Fruit fly (Drosophila melanogaster) whole organism: Measurements from ENCODE around the gene Pmi.

ENCODE experiments used
- CG8478 ChIP-seq: fragments of >200 bp; optimal IDR thresholded peaks from 2 replicates; lab custom pipeline; 2018; ENCODE audit warnings: inconsistent platforms
- Dll ChIP-seq: fragments of >200 bp; optimal IDR thresholded peaks from 2 replicates; lab custom pipeline; 2017
- EcR ChIP-seq, 2 experiments: fragments of >200 bp; optimal IDR thresholded peaks; 2 replicates each; lab custom pipeline; 2017; ENCODE audit warnings: missing biosample characterization in 2 of 2, missing genetic modification characterization in 2 of 2, missing genetic modification reagents in 2 of 2
- pan ChIP-seq: fragments of >200 bp; optimal IDR thresholded peaks from 2 replicates; lab custom pipeline; 2017
- psq ChIP-seq: fragments of >200 bp; optimal IDR thresholded peaks from 2 replicates; lab custom pipeline; 2017
- usp ChIP-seq: fragments of >200 bp; optimal IDR thresholded peaks from 2 replicates; lab custom pipeline; 2017; ENCODE audit warnings: missing biosample characterization, missing genetic modification characterization, mixed read lengths

Pmi gene

DNA sequence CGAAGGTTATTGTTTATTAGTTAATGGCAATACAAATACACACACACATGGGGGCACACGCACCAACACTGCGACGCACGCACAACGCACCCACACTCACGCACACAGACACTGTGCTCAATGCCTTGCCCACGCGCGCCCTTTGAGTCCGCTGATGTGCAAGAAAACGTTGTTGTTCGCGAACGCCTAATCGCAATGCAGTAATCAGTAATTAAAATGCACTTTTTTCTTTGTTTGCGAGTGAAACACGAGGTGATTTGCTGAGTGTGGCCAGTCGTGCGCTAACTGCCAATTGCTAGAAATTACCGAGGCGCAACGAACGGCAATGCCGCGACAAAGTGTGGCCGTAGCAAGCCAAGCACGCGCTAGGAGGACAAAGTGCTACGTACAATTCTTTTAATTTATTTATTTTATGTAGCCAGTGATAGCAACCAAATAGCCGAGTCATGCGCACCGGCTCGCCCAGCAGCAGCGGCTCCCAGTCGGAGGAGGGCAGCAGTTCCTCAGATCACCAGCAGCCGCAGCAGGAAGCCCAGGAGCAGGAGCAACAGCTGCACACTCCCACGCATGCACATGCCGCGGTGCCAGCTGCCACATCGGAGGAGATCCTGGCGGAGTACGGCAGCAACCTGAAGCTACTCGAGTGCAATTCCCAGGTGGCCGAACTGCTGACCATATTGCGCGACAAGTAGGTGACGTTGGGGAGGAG, 30.9 kb downstream of the Pmi start, which contains the start of the genes S6k and kri:
TSS of gene S6k (minus strand) at position 299 of the 709 bp plus-strand sequence.
TSS of gene kri (plus strand) at position 341 of the 709 bp plus-strand sequence.
- TF ChIP-seq pan (lab: Kevin White, UChicago) (no peak), CG8478 (lab: Kevin White, UChicago) (no peak), usp (GFP tag; lab: Kevin White, UChicago) (no peak), psq (lab: Kevin White, UChicago) (no peak), EcR (GFP tag; optimal IDR thresholded peaks at IDR 0.05; lab: Kevin White, UChicago) (no peak), Dll (lab: Kevin White, UChicago) (no peak)

DNA sequence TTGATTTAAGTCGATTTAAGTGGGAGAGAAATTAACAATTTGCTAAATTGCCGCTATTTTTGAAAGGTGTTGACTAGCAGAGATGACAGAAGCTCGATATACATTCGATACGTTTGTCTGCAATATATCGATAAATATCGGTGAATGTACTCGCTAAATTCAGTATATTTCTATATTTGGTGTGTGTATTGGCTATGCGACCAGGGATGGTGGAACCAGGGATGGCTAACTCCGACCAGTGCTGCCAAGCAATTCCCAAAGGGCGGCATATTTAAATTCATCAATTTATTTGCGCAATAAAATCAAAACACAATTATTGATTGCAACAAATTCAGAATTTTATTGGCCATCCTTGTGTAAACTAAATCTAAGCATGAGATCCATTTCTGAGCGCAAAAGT, 33.2 kb downstream of the Pmi start, which contains the start of gene mad2:
TSS of gene mad2 (minus strand) at position 78 of the 400 bp plus-strand sequence.
- TF ChIP-seq psq (lab: Kevin White, UChicago) (no peak), EcR (GFP tag; optimal IDR thresholded peaks at IDR 0.05; lab: Kevin White, UChicago) (no peak), pan (lab: Kevin White, UChicago) (no peak), Dll (lab: Kevin White, UChicago) (no peak), CG8478 (lab: Kevin White, UChicago) (no peak), usp (GFP tag; lab: Kevin White, UChicago) (no peak)

DNA sequence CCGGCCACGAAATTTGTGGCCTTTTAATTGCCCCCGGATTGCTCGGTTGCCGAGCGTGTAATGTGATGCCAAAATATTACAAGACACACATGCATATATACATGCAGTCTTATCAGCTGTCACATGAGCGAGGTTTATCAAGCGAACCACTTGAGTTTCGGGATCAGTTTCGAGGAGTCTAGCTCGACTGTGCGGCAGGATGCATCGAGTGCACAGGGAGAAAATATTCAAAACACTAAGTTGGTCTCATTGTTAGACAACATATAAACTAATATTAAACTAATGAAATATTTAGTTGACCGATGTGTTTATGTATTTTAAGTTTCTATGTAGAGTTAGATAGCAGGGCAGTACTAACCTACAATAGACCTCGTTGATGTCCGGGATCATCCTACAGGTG, 37.3 kb downstream of the Pmi start:
- TF ChIP-seq psq (lab: Kevin White, UChicago) (no peak), EcR (GFP tag; optimal IDR thresholded peaks at IDR 0.05; lab: Kevin White, UChicago) (no peak), pan (lab: Kevin White, UChicago) (no peak), usp (GFP tag; lab: Kevin White, UChicago) (no peak), Dll (lab: Kevin White, UChicago) (no peak), CG8478 (lab: Kevin White, UChicago) (no peak)

DNA sequence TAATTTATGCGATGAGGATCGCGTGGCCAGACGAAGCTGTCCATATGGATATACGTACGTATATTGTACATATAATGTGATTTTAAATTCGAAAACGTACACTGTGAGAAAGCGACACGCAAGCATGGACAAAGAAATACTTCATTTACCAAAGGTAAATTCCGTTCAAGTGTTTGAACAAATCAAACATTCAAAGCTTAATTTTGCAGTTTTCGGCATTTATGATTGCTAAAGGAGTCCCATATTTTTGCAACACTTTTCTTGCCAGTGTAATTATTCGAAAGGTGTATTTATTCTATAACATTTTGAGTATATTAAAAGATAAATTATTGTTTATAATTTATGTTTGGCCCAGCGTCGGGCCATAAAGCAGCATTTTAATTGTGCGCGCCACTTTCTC, 39.5 kb downstream of the Pmi start:
- TF ChIP-seq pan (lab: Kevin White, UChicago) (no peak), psq (lab: Kevin White, UChicago) (no peak), usp (GFP tag; lab: Kevin White, UChicago) (no peak), EcR (GFP tag; optimal IDR thresholded peaks at IDR 0.05; lab: Kevin White, UChicago) (no peak), CG8478 (lab: Kevin White, UChicago) (no peak), Dll (lab: Kevin White, UChicago) (no peak)

DNA sequence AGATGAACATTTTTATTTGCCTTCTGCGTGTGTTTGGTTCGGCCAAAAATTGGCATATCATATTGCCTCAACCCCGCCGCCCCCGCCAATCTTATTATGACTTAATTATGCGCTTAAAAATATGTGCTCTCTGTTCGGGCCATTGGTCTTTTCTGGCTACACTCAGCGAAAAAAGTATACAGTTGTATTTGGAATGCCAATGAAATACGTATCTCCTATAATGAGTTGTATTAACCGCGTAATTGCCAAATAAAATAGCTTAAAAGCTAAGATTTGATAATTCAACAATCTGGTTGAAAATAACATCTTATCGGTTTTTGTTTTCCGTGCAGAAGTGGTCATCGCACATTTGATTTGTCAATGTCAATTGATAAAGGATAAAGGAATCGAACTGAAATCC, 40.2 kb downstream of the Pmi start:
- TF ChIP-seq psq (lab: Kevin White, UChicago) (no peak), EcR (GFP tag; optimal IDR thresholded peaks at IDR 0.05; lab: Kevin White, UChicago) (no peak), Dll (lab: Kevin White, UChicago) (no peak), usp (GFP tag; lab: Kevin White, UChicago) (no peak), pan (lab: Kevin White, UChicago) (no peak), CG8478 (lab: Kevin White, UChicago) (no peak)

DNA sequence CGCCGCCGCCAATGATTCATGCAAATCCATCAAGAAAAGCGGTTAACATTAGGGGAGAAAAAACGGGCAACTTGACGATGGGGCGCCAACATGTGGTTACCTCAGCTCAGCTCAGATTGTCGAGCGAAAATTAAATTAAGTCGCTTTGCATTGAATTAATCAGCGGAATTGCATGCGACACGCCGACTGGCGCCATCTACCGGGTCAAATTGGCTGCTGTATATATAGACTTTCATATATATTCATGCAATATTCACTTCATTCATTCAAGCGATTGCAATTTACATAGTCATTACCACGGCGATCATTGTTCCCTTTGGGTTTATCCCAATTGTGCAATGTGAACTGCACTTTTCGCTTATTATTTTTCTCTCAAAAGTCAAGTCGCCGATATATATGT, 40.9 kb downstream of the Pmi start:
- TF ChIP-seq psq (lab: Kevin White, UChicago): no peak
- TF ChIP-seq EcR (GFP tag; optimal IDR thresholded peaks at IDR 0.05; lab: Kevin White, UChicago): no peak

DNA sequence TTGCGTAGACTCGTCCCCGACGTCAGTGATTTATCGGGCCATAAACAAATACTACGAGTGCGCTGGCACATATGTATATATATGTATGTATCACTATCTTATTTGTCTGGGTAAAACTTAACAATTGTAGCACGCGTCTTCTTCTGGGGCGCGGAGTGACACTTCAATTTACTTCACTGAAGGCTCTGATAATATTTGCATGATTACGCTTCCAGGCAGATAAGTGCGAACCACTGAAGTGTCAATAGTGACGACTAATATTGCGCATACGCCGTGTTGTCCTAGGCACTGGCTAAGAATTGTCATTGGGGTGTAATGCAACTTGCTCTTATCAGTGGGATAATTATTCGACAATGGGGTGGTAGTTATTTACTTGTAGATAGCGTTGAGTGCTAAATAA, 41.7 kb downstream of the Pmi start:
- TF ChIP-seq Dll (lab: Kevin White, UChicago): no peak

DNA sequence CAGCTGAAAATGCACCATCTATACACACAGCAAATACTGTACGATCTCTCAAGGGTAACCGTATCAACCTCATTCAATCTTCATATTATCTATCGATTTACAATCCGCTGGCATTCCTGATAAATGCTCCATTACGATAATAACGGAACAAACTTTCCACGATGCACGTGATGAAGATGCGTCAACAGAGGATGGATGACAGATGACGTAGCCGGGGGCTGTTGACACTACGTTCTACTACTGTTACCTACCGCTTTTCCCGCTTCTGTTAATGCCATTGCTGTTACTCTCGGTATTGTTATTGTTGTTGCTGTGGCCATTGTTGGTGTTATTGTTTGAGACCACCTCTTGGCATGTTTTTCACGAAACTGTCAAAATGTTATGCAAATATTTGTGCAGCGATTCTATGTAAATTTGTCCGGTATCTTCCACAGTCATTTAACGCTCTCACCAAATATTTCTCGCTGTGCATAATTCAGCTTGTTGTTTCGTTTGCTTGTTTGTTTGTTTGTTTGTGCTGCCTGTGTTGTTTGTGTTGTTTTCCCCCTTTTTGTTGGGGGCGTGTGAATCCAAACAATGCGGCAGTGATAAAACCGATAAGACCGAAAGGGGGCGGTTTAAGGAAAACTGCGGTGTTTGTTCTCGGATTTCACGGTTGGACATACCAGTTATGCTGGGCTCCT, 44.1 kb downstream of the Pmi start:
- TF ChIP-seq pan (lab: Kevin White, UChicago) (no peak), CG8478 (lab: Kevin White, UChicago) (no peak), psq (lab: Kevin White, UChicago) (no peak), EcR (GFP tag; optimal IDR thresholded peaks at IDR 0.05; lab: Kevin White, UChicago) (no peak), usp (GFP tag; lab: Kevin White, UChicago) (no peak), Dll (lab: Kevin White, UChicago) (no peak)

DNA sequence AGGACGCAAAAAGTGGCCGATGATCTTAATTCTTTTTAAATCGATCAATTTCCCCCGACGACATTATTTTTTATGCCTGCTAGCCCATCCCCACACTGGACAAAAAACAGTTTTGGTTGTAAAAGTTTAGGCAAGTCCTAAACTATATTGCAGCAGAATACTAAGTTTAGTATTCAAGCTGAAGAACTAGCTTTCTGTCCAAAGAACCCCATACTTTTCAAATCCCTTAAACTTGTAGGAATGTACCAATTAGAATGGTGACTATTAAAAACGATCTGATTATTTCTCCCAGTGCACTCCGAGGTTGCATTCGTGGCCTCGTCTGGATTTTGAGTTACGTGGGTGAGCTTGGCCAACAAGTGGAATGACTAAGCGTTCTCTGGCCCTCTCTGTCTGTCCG, 45.6 kb downstream of the Pmi start:
- TF ChIP-seq CG8478 (lab: Kevin White, UChicago): no peak
- no peak for TF ChIP-seq pan (lab: Kevin White, UChicago)

DNA sequence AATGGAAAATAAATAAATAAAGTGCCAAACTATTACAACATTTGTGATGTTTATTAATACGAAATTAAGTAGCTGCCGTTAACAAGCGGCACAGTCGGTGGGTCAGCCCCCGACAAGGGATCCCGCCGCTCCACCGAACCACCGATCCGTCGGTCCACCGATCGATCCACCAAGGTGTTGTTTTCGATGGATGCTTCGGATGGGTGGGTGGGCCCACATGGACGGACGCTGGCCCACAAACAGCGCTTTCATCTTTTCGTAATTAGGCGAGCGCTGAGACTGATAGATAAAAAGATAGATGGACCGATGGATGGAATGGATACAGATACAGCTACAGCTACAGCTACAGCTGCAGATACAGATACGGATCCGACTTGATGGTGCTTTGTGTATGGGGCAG, 48.4 kb downstream of the Pmi start:
- TF ChIP-seq psq (lab: Kevin White, UChicago) (no peak), usp (GFP tag; lab: Kevin White, UChicago) (no peak), pan (lab: Kevin White, UChicago) (no peak), Dll (lab: Kevin White, UChicago) (no peak), CG8478 (lab: Kevin White, UChicago) (no peak), EcR (GFP tag; optimal IDR thresholded peaks at IDR 0.05; lab: Kevin White, UChicago) (no peak)

DNA sequence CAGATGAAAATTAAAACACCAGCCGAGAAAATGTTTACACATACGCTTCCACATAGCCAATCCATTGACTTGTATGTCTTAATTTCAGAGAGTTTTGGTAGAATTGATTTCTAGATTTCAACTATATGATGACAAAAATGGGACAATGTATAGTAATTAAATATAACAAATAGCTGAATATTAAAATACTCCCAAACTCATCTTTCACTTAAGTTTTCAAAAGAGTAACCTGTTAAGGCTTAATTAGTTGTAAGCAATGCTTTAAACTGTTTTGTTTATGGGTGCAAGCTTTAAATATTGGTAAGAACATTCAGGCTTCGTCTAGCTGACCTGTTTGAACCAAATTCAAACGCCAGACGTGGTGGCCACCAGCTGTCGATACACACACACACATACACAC, 48.8 kb downstream of the Pmi start:
- TF ChIP-seq psq (lab: Kevin White, UChicago) (no peak), Dll (lab: Kevin White, UChicago) (no peak), pan (lab: Kevin White, UChicago) (no peak), CG8478 (lab: Kevin White, UChicago) (no peak), usp (GFP tag; lab: Kevin White, UChicago) (no peak)

DNA sequence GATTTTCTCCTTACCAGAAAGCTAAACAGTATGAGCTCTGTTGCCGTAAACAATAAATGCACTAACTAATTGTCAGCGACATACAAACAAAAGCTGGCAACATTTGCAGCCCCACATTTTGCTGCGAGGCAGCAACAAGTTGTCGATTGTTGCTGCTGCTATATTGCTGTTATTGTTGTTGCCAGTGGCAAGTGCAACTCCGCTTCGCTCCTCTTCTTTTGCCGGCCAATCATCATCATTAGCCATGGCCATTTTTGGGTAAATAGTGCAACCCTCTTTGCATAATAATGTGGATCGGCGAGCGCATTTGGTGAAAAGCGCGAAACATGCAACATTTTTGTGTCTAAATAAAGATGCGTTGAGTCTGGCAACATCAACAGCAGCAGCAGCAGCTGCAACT, 50.8 kb downstream of the Pmi start:
- TF ChIP-seq pan (lab: Kevin White, UChicago): no peak
- TF ChIP-seq Dll (lab: Kevin White, UChicago): no peak
- no peak for TF ChIP-seq EcR (GFP tag; optimal IDR thresholded peaks at IDR 0.05; lab: Kevin White, UChicago)
- TF ChIP-seq psq (lab: Kevin White, UChicago): no peak
- no peak for TF ChIP-seq CG8478 (lab: Kevin White, UChicago)
- TF ChIP-seq usp (GFP tag; lab: Kevin White, UChicago): no peak
